Fruit fly (Drosophila melanogaster): ENCODE data around the gene subdued.

The subdued gene

dm6 chr3R:19644901-19645204 lies 2.3 kb upstream of the subdued start, which contains the start of gene Nup58:
TSS of gene Nup58 (plus strand) at chr3R:19645026.
- no peak for TF ChIP-seq Hr96 (GFP tag; optimal IDR thresholded peaks at IDR 0.05)
- TF ChIP-seq CG5204 (GFP tag; optimal IDR thresholded peaks at IDR 0.05), result peak; percentile 13
- TF ChIP-seq CG7045 (GFP tag; optimal IDR thresholded peaks at IDR 0.05), result no peak
- peak; percentile 58 for TF ChIP-seq toe (GFP tag; optimal IDR thresholded peaks at IDR 0.05)
- peak; percentile 22 for TF ChIP-seq Mnt (GFP tag; optimal IDR thresholded peaks at IDR 0.05)

- TF ChIP-seq kay (GFP tag; ENCODE audit: borderline replicate concordance), result no peak
- peak; percentile 50 for TF ChIP-seq CG33017 (tag; optimal IDR thresholded peaks at IDR 0.05)
- TF ChIP-seq cic (GFP tag; optimal IDR thresholded peaks at IDR 0.05), result peak; percentile 52
- TF ChIP-seq toe (GFP tag; optimal IDR thresholded peaks at IDR 0.05), result peak; percentile 54
- TF ChIP-seq CG7045 (GFP tag; optimal IDR thresholded peaks at IDR 0.05), result no peak
- TF ChIP-seq Clk (GFP tag; optimal IDR thresholded peaks at IDR 0.05), result no peak
- TF ChIP-seq CG1620 (GFP tag; optimal IDR thresholded peaks at IDR 0.05), result peak; percentile 54
- TF ChIP-seq Hr96 (GFP tag; optimal IDR thresholded peaks at IDR 0.05), result peak; percentile 15
- TF ChIP-seq CG7101 (tag; optimal IDR thresholded peaks at IDR 0.05), result peak; percentile 22
- peak; percentile 82 for TF ChIP-seq ovo (GFP tag; optimal IDR thresholded peaks at IDR 0.05)
- TF ChIP-seq CG11617 (GFP tag; optimal IDR thresholded peaks at IDR 0.05), result peak; percentile 17
- TF ChIP-seq Crg-1 (GFP tag; optimal IDR thresholded peaks at IDR 0.05), result peak; percentile 69
- peak; percentile 87 for TF ChIP-seq bab1 (GFP tag; optimal IDR thresholded peaks at IDR 0.05)
- TF ChIP-seq tj (GFP tag; optimal IDR thresholded peaks at IDR 0.05), result peak; percentile 69
- peak; percentile 73 for TF ChIP-seq Mnt (GFP tag; optimal IDR thresholded peaks at IDR 0.05)
- TF ChIP-seq CG12768 (GFP tag; optimal IDR thresholded peaks at IDR 0.05), result peak; percentile 67
- peak; percentile 78 for TF ChIP-seq pad (GFP tag; optimal IDR thresholded peaks at IDR 0.05)
- no peak for TF ChIP-seq cnc (optimal IDR thresholded peaks at IDR 0.05)
- peak; percentile 48 for TF ChIP-seq CG14711 (tag; optimal IDR thresholded peaks at IDR 0.05)
- TF ChIP-seq CG5204 (GFP tag; optimal IDR thresholded peaks at IDR 0.05), result peak; percentile 27
These were observed 1.8 kb upstream of the subdued start, which contains the start of gene Vha13 for dm6 chr3R:19644094-19644900. TSS of gene Vha13 (minus strand) at chr3R:19644386.

dm6 chr3R:19642893-19643270 lies 360 bp upstream of the subdued start:
- TF ChIP-seq CG1620 (GFP tag; optimal IDR thresholded peaks at IDR 0.05) (peak; percentile 15), CG12768 (GFP tag; optimal IDR thresholded peaks at IDR 0.05) (no peak), pad (GFP tag; optimal IDR thresholded peaks at IDR 0.05) (peak; percentile 24), CG7101 (tag; optimal IDR thresholded peaks at IDR 0.05) (peak; percentile 41), CG5204 (GFP tag; optimal IDR thresholded peaks at IDR 0.05) (no peak), CG33017 (tag; optimal IDR thresholded peaks at IDR 0.05) (no peak), Crg-1 (GFP tag; optimal IDR thresholded peaks at IDR 0.05) (peak; percentile 44), CG7045 (GFP tag; optimal IDR thresholded peaks at IDR 0.05) (no peak), Mnt (GFP tag; optimal IDR thresholded peaks at IDR 0.05) (peak; percentile 22), kay (GFP tag; ENCODE audit: borderline replicate concordance) (no peak), bab1 (GFP tag; optimal IDR thresholded peaks at IDR 0.05) (peak; percentile 18), toe (GFP tag; optimal IDR thresholded peaks at IDR 0.05) (no peak)

- TF ChIP-seq toe (GFP tag; optimal IDR thresholded peaks at IDR 0.05), result peak; percentile 67
- peak; percentile 9 for TF ChIP-seq Mnt (GFP tag; optimal IDR thresholded peaks at IDR 0.05)
- peak; percentile 90 for TF ChIP-seq CG12768 (GFP tag; optimal IDR thresholded peaks at IDR 0.05)
- TF ChIP-seq kay (GFP tag; ENCODE audit: borderline replicate concordance), result no peak
- peak; percentile 92 for TF ChIP-seq bab1 (GFP tag; optimal IDR thresholded peaks at IDR 0.05)
- peak; percentile 94 for TF ChIP-seq CG14711 (tag; optimal IDR thresholded peaks at IDR 0.05)
- peak; percentile 95 for TF ChIP-seq CG7101 (tag; optimal IDR thresholded peaks at IDR 0.05)
- peak; percentile 37 for TF ChIP-seq cic (GFP tag; optimal IDR thresholded peaks at IDR 0.05)
- TF ChIP-seq Clk (GFP tag; optimal IDR thresholded peaks at IDR 0.05), result peak; percentile 73
- TF ChIP-seq Hr96 (GFP tag; optimal IDR thresholded peaks at IDR 0.05), result peak; percentile 40
- peak; percentile 24 for TF ChIP-seq Crg-1 (GFP tag; optimal IDR thresholded peaks at IDR 0.05)
- peak; percentile 76 for TF ChIP-seq CG1620 (GFP tag; optimal IDR thresholded peaks at IDR 0.05)
- no peak for TF ChIP-seq cnc (optimal IDR thresholded peaks at IDR 0.05)
- TF ChIP-seq CG11617 (GFP tag; optimal IDR thresholded peaks at IDR 0.05), result peak; percentile 85
- peak; percentile 83 for TF ChIP-seq CG5204 (GFP tag; optimal IDR thresholded peaks at IDR 0.05)
- TF ChIP-seq ovo (GFP tag; optimal IDR thresholded peaks at IDR 0.05), result no peak
- peak; percentile 37 for TF ChIP-seq pad (GFP tag; optimal IDR thresholded peaks at IDR 0.05)
- peak; percentile 88 for TF ChIP-seq CG7045 (GFP tag; optimal IDR thresholded peaks at IDR 0.05)
- TF ChIP-seq tj (GFP tag; optimal IDR thresholded peaks at IDR 0.05), result peak; percentile 54
- TF ChIP-seq CG33017 (tag; optimal IDR thresholded peaks at IDR 0.05), result peak; percentile 96
These were observed 940 bp downstream of the subdued start for dm6 chr3R:19641498-19642065.

dm6 chr3R:19641058-19641457 lies 1.5 kb downstream of the subdued start:
- TF ChIP-seq CG12768 (GFP tag; optimal IDR thresholded peaks at IDR 0.05) (peak; percentile 9), Mnt (GFP tag; optimal IDR thresholded peaks at IDR 0.05) (peak; percentile 98), CG7101 (tag; optimal IDR thresholded peaks at IDR 0.05) (no peak), ovo (GFP tag; optimal IDR thresholded peaks at IDR 0.05) (peak; percentile 100), bab1 (GFP tag; optimal IDR thresholded peaks at IDR 0.05) (peak; percentile 32), CG1620 (GFP tag; optimal IDR thresholded peaks at IDR 0.05) (no peak), cic (GFP tag; optimal IDR thresholded peaks at IDR 0.05) (peak; percentile 91), toe (GFP tag; optimal IDR thresholded peaks at IDR 0.05) (peak; percentile 9), pad (GFP tag; optimal IDR thresholded peaks at IDR 0.05) (peak; percentile 85)

dm6 chr3R:19638004-19638403 lies 4.5 kb downstream of the subdued start:
- TF ChIP-seq Crg-1 (GFP tag; optimal IDR thresholded peaks at IDR 0.05) (no peak), CG7101 (tag; optimal IDR thresholded peaks at IDR 0.05) (no peak), toe (GFP tag; optimal IDR thresholded peaks at IDR 0.05) (no peak), kay (GFP tag; ENCODE audit: borderline replicate concordance) (no peak), bab1 (GFP tag; optimal IDR thresholded peaks at IDR 0.05) (no peak), tj (GFP tag; optimal IDR thresholded peaks at IDR 0.05) (no peak), Clk (GFP tag; optimal IDR thresholded peaks at IDR 0.05) (no peak), Mnt (GFP tag; optimal IDR thresholded peaks at IDR 0.05) (no peak)

Data from whole organism, adult.